Worm (Caenorhabditis elegans) whole organism, L1 larva: ENCODE results near the gene spc-1.

Experiments
- C04F5.9 ChIP-seq: sonication (generic microtip); optimal IDR thresholded peaks from 2 replicates; lab custom pipeline; 2016; ENCODE audit warnings: missing genetic modification characterization, missing compliant biosample characterization
- C16A3.4 ChIP-seq: fragments of 150-350 bp; optimal IDR thresholded peaks from 2 replicates; lab custom pipeline; 2014; ENCODE audit warnings: missing biosample characterization, missing genetic modification characterization
- F16B12.6 ChIP-seq: fragments of 150-350 bp; optimal IDR thresholded peaks from 2 replicates; lab custom pipeline; 2014; ENCODE audit warnings: missing biosample characterization, missing genetic modification characterization
- Y116A8C.19 ChIP-seq: sonication (generic microtip); optimal IDR thresholded peaks from 2 replicates; lab custom pipeline; 2016; ENCODE audit warnings: missing compliant biosample characterization, missing genetic modification characterization, borderline replicate concordance
- aha-1 ChIP-seq: fragments of 150-350 bp; optimal IDR thresholded peaks from 2 replicates; lab custom pipeline; 2014; ENCODE audit warnings: missing biosample characterization, missing genetic modification characterization
- alr-1 ChIP-seq: fragments of 200-800 bp; sonication (Bioruptor generic); optimal IDR thresholded peaks from 2 replicates; lab custom pipeline; 2018; ENCODE audit warnings: borderline replicate concordance, mild to moderate bottlenecking, missing genetic modification characterization, missing compliant biosample characterization
- blmp-1 ChIP-seq: fragments of 150-350 bp; optimal IDR thresholded peaks from 2 replicates; lab custom pipeline; 2014; ENCODE audit warnings: missing biosample characterization, missing genetic modification characterization
- ceh-82 ChIP-seq, 3 experiments: fragments of 150-350 bp in 1 of 3; sonication (generic microtip) in 2 of 3; optimal IDR thresholded peaks; 2 replicates each; lab custom pipeline; 2014 to 2017; ENCODE audit warnings: missing biosample characterization in 3 of 3, missing genetic modification characterization in 3 of 3
- ceh-90 ChIP-seq: sonication (generic microtip); optimal IDR thresholded peaks from 2 replicates; lab custom pipeline; 2016; ENCODE audit warnings: missing genetic modification characterization, missing compliant biosample characterization
- efl-1 ChIP-seq, 4 experiments: fragments of 150-350 bp; optimal IDR thresholded peaks in 3 of 4; peaks in 1 of 4; 1 replicate in 1 of 4; 2 replicates in 3 of 4; lab custom pipeline; 2014; ENCODE audit warnings: missing biosample characterization in 2 of 4, missing genetic modification characterization in 2 of 4, missing genetic modification reagents in 2 of 4
- egl-27 ChIP-seq, 2 experiments: fragments of 150-350 bp in 1 of 2; sonication (generic microtip); optimal IDR thresholded peaks; 3 replicates each; lab custom pipeline; 2017 to 2018; ENCODE audit warnings: missing biosample characterization in 2 of 2, missing genetic modification characterization in 2 of 2, missing genetic modification reagents in 2 of 2
- elt-2 ChIP-seq: sonication (generic microtip); optimal IDR thresholded peaks from 2 replicates; lab custom pipeline; 2016; ENCODE audit warnings: missing genetic modification characterization, mild to moderate bottlenecking, inconsistent platforms, missing compliant biosample characterization, missing genetic modification reagents
- grh-1 ChIP-seq: fragments of 200-800 bp; sonication (Bioruptor generic); IDR thresholded peaks from 2 replicates; pipeline ENCODE4 v1.3.6; 2022; ENCODE audit warnings: missing genetic modification reagents, missing genetic modification characterization, missing compliant biosample characterization
- hlh-17 ChIP-seq: fragments of 200-800 bp; sonication (Bioruptor generic); optimal IDR thresholded peaks from 2 replicates; lab custom pipeline; 2018; ENCODE audit warnings: missing genetic modification characterization, mild to moderate bottlenecking, missing compliant biosample characterization, moderate library complexity, borderline replicate concordance
- irx-1 ChIP-seq: sonication (generic microtip); optimal IDR thresholded peaks from 2 replicates; lab custom pipeline; 2016; ENCODE audit warnings: missing genetic modification characterization, missing compliant biosample characterization
- lin-13 ChIP-seq: fragments of 150-350 bp; optimal IDR thresholded peaks from 2 replicates; lab custom pipeline; 2014; ENCODE audit warnings: missing biosample characterization, missing genetic modification reagents, missing genetic modification characterization
- lin-14 ChIP-seq: fragments of 200-800 bp; sonication (Bioruptor generic); optimal IDR thresholded peaks from 2 replicates; lab custom pipeline; 2018; ENCODE audit warnings: mild to moderate bottlenecking, missing genetic modification characterization, moderate library complexity, missing compliant biosample characterization
- lin-15B ChIP-seq: fragments of 150-350 bp; sonication (generic microtip); optimal IDR thresholded peaks from 3 replicates; lab custom pipeline; 2014; ENCODE audit warnings: missing biosample characterization, missing genetic modification characterization
- lin-39 ChIP-seq: fragments of 150-350 bp; optimal IDR thresholded peaks from 2 replicates; lab custom pipeline; 2014; ENCODE audit warnings: missing biosample characterization, missing genetic modification reagents, missing genetic modification characterization
- mab-9 ChIP-seq: fragments of 200-800 bp; sonication (Bioruptor generic); IDR thresholded peaks from 2 replicates; pipeline ENCODE4 v1.3.6; 2022; ENCODE audit warnings: missing genetic modification reagents, missing genetic modification characterization, missing compliant biosample characterization
- mef-2 ChIP-seq: fragments of 150-350 bp; optimal IDR thresholded peaks from 2 replicates; lab custom pipeline; 2014; ENCODE audit warnings: missing biosample characterization, missing genetic modification characterization
- nhr-12 ChIP-seq: sonication (generic microtip); optimal IDR thresholded peaks from 2 replicates; lab custom pipeline; 2017; ENCODE audit warnings: missing biosample characterization, missing genetic modification characterization
- nhr-20 ChIP-seq: sonication (generic microtip); optimal IDR thresholded peaks from 2 replicates; lab custom pipeline; 2016; ENCODE audit warnings: mild to moderate bottlenecking, missing genetic modification characterization, missing compliant biosample characterization
- nhr-237 ChIP-seq: fragments of 150-350 bp; optimal IDR thresholded peaks from 2 replicates; lab custom pipeline; 2014; ENCODE audit warnings: missing biosample characterization, missing genetic modification characterization
- nhr-47 ChIP-seq: sonication (generic microtip); optimal IDR thresholded peaks from 2 replicates; lab custom pipeline; 2016; ENCODE audit warnings: mild to moderate bottlenecking, missing genetic modification characterization, moderate library complexity, missing compliant biosample characterization
- nhr-71 ChIP-seq: sonication (generic microtip); optimal IDR thresholded peaks from 2 replicates; lab custom pipeline; 2016; ENCODE audit warnings: mild to moderate bottlenecking, missing genetic modification characterization, moderate library complexity, missing compliant biosample characterization
- nhr-76 ChIP-seq: sonication (generic microtip); optimal IDR thresholded peaks from 2 replicates; lab custom pipeline; 2017; ENCODE audit warnings: missing biosample characterization, missing genetic modification characterization
- nhr-77 ChIP-seq: fragments of 150-350 bp; optimal IDR thresholded peaks from 2 replicates; lab custom pipeline; 2014; ENCODE audit warnings: missing biosample characterization, missing genetic modification characterization
- nhr-85 ChIP-seq: sonication (generic microtip); peaks from one replicate; lab custom pipeline; 2016; ENCODE audit warnings: missing genetic modification characterization, inconsistent platforms, missing compliant biosample characterization
- nhr-90 ChIP-seq: sonication (generic microtip); optimal IDR thresholded peaks from 2 replicates; lab custom pipeline; 2016; ENCODE audit warnings: mild to moderate bottlenecking, missing genetic modification characterization, missing compliant biosample characterization; ENCODE audit not compliant: poor library complexity
- pag-3 ChIP-seq: sonication (generic microtip); optimal IDR thresholded peaks from 2 replicates; lab custom pipeline; 2017; ENCODE audit warnings: missing genetic modification characterization, mild to moderate bottlenecking, missing compliant biosample characterization, antibody characterized with exemption, borderline replicate concordance; ENCODE audit not compliant: insufficient read depth
- pax-3 ChIP-seq: fragments of 200-800 bp; sonication (Bioruptor generic); optimal IDR thresholded peaks from 2 replicates; lab custom pipeline; 2018; ENCODE audit warnings: mild to moderate bottlenecking, missing genetic modification characterization, moderate library complexity, missing compliant biosample characterization
- rnt-1 ChIP-seq: sonication (generic microtip); optimal IDR thresholded peaks from 2 replicates; lab custom pipeline; 2016; ENCODE audit warnings: mild to moderate bottlenecking, missing genetic modification characterization, moderate library complexity, missing compliant biosample characterization
- skn-1 ChIP-seq: fragments of 150-350 bp; optimal IDR thresholded peaks from 2 replicates; lab custom pipeline; 2014; ENCODE audit warnings: missing biosample characterization, missing genetic modification characterization
- snpc-4 ChIP-seq: fragments of 150-350 bp; optimal IDR thresholded peaks from 2 replicates; lab custom pipeline; 2014; ENCODE audit warnings: missing biosample characterization, missing genetic modification characterization
- snu-23 ChIP-seq: sonication (generic microtip); optimal IDR thresholded peaks from 2 replicates; lab custom pipeline; 2016; ENCODE audit warnings: missing genetic modification characterization, missing compliant biosample characterization
- sox-4 ChIP-seq: sonication (generic microtip); optimal IDR thresholded peaks from 2 replicates; lab custom pipeline; 2016; ENCODE audit warnings: missing genetic modification characterization, missing compliant biosample characterization
- sup-37 ChIP-seq: fragments of 200-800 bp; sonication (Bioruptor generic); optimal IDR thresholded peaks from 2 replicates; lab custom pipeline; 2018; ENCODE audit warnings: mild to moderate bottlenecking, missing genetic modification characterization, missing compliant biosample characterization
- unc-30 ChIP-seq: sonication (generic microtip); optimal IDR thresholded peaks from 2 replicates; lab custom pipeline; 2017; ENCODE audit warnings: missing biosample characterization, missing genetic modification characterization
- unc-62 ChIP-seq: fragments of 150-350 bp; optimal IDR thresholded peaks from 2 replicates; lab custom pipeline; 2014; ENCODE audit warnings: missing biosample characterization, missing genetic modification reagents, missing genetic modification characterization
- vab-15 ChIP-seq: sonication (generic microtip); optimal IDR thresholded peaks from 2 replicates; lab custom pipeline; 2017; ENCODE audit warnings: missing genotype, mild to moderate bottlenecking, missing genetic modification characterization, missing compliant biosample characterization
- zag-1 ChIP-seq: fragments of 150-350 bp; optimal IDR thresholded peaks from 2 replicates; lab custom pipeline; 2014; ENCODE audit warnings: missing biosample characterization, missing genetic modification characterization
- ztf-4 ChIP-seq: fragments of 150-350 bp; optimal IDR thresholded peaks from 2 replicates; lab custom pipeline; 2014; ENCODE audit warnings: missing biosample characterization, missing genetic modification characterization

Gene spc-1

ce11 chrX:3099832-3100231, 27.0 kb downstream of the spc-1 start, which contains the start of gene sec-3 (continued):
- TF ChIP-seq lin-15B (tag; lab: Kevin White, UChicago), result no peak
- TF ChIP-seq snpc-4 (tag; lab: Kevin White, UChicago), result peak; percentile 83
- peak; percentile 96 for TF ChIP-seq lin-14 (GFP tag; lab: Kevin White, UChicago)
- no peak for TF ChIP-seq hlh-17 (GFP tag; lab: Kevin White, UChicago)
- TF ChIP-seq, all 84 proteins: peak for 59

DNA sequence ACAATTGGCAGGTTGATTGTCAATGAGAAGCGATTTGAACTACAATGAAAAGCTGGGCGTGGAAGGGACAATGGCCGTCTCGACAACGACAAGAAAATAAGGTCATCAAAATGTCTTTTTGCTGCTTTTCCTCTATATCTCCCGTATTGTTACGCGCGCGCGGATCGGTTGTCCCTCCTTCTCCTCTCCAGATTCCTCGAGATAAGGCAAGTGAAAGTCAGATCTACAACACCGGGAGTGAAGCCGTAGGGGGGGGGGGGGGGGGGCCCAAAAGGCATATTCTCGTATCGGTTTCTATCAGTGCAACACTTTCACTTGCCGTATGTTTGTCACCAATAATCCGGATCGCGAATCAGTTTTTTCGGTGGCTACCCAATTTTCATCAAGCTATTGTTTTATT, 32.6 kb downstream of the spc-1 start, which contains the start of gene wrt-2:
TSS of gene wrt-2 (minus strand) at position 46 of the 400 bp plus-strand sequence.
- TF ChIP-seq sox-4 (tag; lab: Kevin White, UChicago), result no peak
- TF ChIP-seq C16A3.4 (tag; lab: Kevin White, UChicago), result no peak
- no peak for TF ChIP-seq ztf-4 (tag; lab: Kevin White, UChicago)
- TF ChIP-seq sup-37, result no peak
- TF ChIP-seq blmp-1 (tag; lab: Kevin White, UChicago), result peak; percentile 83
- TF ChIP-seq lin-13 (GFP tag; lab: Kevin White, UChicago), result no peak
- TF ChIP-seq nhr-237 (tag; lab: Kevin White, UChicago), result no peak
- TF ChIP-seq F16B12.6 (tag; lab: Kevin White, UChicago), result no peak
- TF ChIP-seq efl-1 (optimal IDR thresholded peaks at IDR 0.05; lab: Kevin White, UChicago), result no peak
- TF ChIP-seq efl-1 (GFP tag; optimal IDR thresholded peaks at IDR 0.05 in 1 of 2; lab: Kevin White, UChicago), result peak in 1 of 2 experiments; percentile 10

- no peak for TF ChIP-seq elt-2 (tag; lab: Kevin White, UChicago)
- TF ChIP-seq C04F5.9 (tag; lab: Kevin White, UChicago), result no peak
- TF ChIP-seq pax-3, result no peak
- TF ChIP-seq ztf-4 (tag; lab: Kevin White, UChicago), result no peak
- peak; percentile 12 for TF ChIP-seq nhr-71 (tag; lab: Kevin White, UChicago)
- TF ChIP-seq nhr-90 (tag; lab: Kevin White, UChicago), result peak; percentile 23
- TF ChIP-seq nhr-237 (tag; lab: Kevin White, UChicago), result no peak
- no peak for TF ChIP-seq Y116A8C.19
- no peak for TF ChIP-seq nhr-12
Observed at ce11 chrX:3092460-3092859, 34.4 kb downstream of the spc-1 start.

DNA sequence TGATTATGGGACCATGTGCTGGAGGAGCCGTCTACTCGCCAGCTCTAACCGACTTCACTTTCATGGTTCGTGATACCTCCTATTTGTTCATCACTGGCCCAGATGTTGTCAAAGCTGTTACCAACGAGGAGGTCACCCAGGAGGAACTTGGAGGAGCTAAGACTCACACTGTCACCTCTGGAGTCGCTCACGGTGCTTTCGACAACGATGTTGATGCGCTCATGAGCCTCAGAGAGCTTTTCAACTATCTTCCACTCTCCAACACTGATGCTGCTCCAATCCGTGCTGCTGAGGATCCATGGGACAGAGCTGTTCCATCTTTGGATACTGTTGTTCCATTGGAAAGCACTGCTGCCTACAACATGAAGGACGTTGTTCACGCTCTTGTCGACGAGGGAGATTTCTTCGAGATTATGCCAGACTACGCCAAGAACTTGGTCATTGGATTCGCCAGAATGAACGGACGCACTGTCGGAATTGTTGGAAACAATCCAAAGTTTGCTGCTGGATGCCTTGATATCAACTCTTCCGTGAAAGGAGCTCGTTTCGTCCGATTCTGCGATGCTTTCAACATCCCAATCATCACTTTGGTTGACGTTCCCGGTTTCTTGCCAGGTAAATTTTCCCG, 35.6 kb downstream of the spc-1 start:
- TF ChIP-seq nhr-47 (tag; lab: Kevin White, UChicago), result no peak
- TF ChIP-seq pag-3 (tag; lab: Kevin White, UChicago), result no peak
- peak; percentile 6 for TF ChIP-seq nhr-85 (tag; lab: Kevin White, UChicago)

- TF ChIP-seq grh-1 (GFP tag; lab: Robert Waterston, UW), result no peak
- TF ChIP-seq mab-9 (GFP tag; lab: Robert Waterston, UW), result no peak
- no peak for TF ChIP-seq egl-27 (tag; optimal IDR thresholded peaks at IDR 0.05; lab: Kevin White, UChicago)
- peak; percentile 66 for TF ChIP-seq snu-23 (GFP tag; lab: Kevin White, UChicago)
- TF ChIP-seq zag-1 (tag; lab: Kevin White, UChicago), result no peak
- no peak for TF ChIP-seq nhr-76 (tag; lab: Kevin White, UChicago)
- no peak for TF ChIP-seq unc-30 (tag; lab: Kevin White, UChicago)
- TF ChIP-seq skn-1 (tag; lab: Kevin White, UChicago), result peak; percentile 34
- TF ChIP-seq lin-14 (GFP tag; lab: Kevin White, UChicago), result peak; percentile 90
- TF ChIP-seq mef-2 (tag; lab: Kevin White, UChicago), result no peak
- no peak for TF ChIP-seq irx-1 (tag; lab: Kevin White, UChicago)
- TF ChIP-seq nhr-77 (tag; lab: Kevin White, UChicago), result no peak
- peak; percentile 68 for TF ChIP-seq aha-1
- no peak for TF ChIP-seq unc-62 (GFP tag; lab: Kevin White, UChicago)
- no peak for TF ChIP-seq lin-15B (tag; lab: Kevin White, UChicago)
- no peak for TF ChIP-seq pax-3
- no peak for TF ChIP-seq lin-39
- peak in 1 of 3 experiments; percentile 65 for TF ChIP-seq ceh-82 (tag; optimal IDR thresholded peaks at IDR 0.05; lab: Kevin White, UChicago)
- no peak for TF ChIP-seq alr-1
- peak; percentile 62 for TF ChIP-seq nhr-20 (tag; lab: Kevin White, UChicago)
- TF ChIP-seq elt-2 (tag; lab: Kevin White, UChicago), result peak; percentile 78
- peak; percentile 59 for TF ChIP-seq rnt-1 (tag; lab: Kevin White, UChicago)
- no peak for TF ChIP-seq ceh-90
- no peak for TF ChIP-seq vab-15 (tag; lab: Kevin White, UChicago)
Observed at ce11 chrX:3089894-3090414, 36.9 kb downstream of the spc-1 start.
